Fruit fly (Drosophila melanogaster) whole organism, embryonic: ENCODE data around the gene sphe.

Experiments used
- ATbp ChIP-seq: fragments of 200-800 bp; sonication (Bioruptor generic); optimal IDR thresholded peaks from 2 replicates; lab custom pipeline; 2017; ENCODE audit warnings: missing biosample characterization, mild to moderate bottlenecking, missing genetic modification characterization, missing genetic modification reagents
- CG13287 ChIP-seq: fragments of 200-800 bp; sonication (Bioruptor generic); IDR thresholded peaks from 2 replicates; pipeline ENCODE4 v1.3.6; 2022; ENCODE audit warnings: missing biosample characterization, missing genetic modification characterization; ENCODE audit not compliant: partially characterized antibody
- CG13894 ChIP-seq: fragments of 200-800 bp; sonication (Bioruptor generic); optimal IDR thresholded peaks from 3 replicates; lab custom pipeline; 2018; ENCODE audit warnings: missing biosample characterization, mild to moderate bottlenecking, missing genetic modification characterization, moderate library complexity
- CG14014 ChIP-seq: fragments of 200-800 bp; sonication (Bioruptor generic); IDR thresholded peaks from 2 replicates; pipeline ENCODE4 v1.3.6; 2022; ENCODE audit warnings: missing biosample characterization, missing genetic modification characterization
- CG18599 ChIP-seq: fragments of 200-800 bp; sonication (Bioruptor generic); optimal IDR thresholded peaks from 3 replicates; lab custom pipeline; 2017; ENCODE audit warnings: missing biosample characterization, missing genetic modification characterization, mild to moderate bottlenecking, moderate library complexity, missing genetic modification reagents
- CG2120 ChIP-seq: fragments of 200-800 bp; sonication (Bioruptor generic); optimal IDR thresholded peaks from 3 replicates; lab custom pipeline; 2016; ENCODE audit warnings: missing biosample characterization, missing genetic modification characterization
- CG2199 ChIP-seq: fragments of 200-800 bp; sonication (Bioruptor generic); IDR thresholded peaks from 3 replicates; pipeline ENCODE4 v1.3.6; 2022; ENCODE audit warnings: missing biosample characterization, missing genetic modification characterization
- CG34376 ChIP-seq: fragments of 200-800 bp; sonication (Bioruptor generic); optimal IDR thresholded peaks from 2 replicates; lab custom pipeline; 2018; ENCODE audit warnings: missing biosample characterization, mild to moderate bottlenecking, missing genetic modification characterization
- CG4617 ChIP-seq: fragments of 200-800 bp; sonication (Bioruptor generic); optimal IDR thresholded peaks from 3 replicates; lab custom pipeline; 2016; ENCODE audit warnings: missing biosample characterization, missing genetic modification characterization, borderline replicate concordance
- CG5180 ChIP-seq: fragments of 200-800 bp; sonication (Bioruptor generic); optimal IDR thresholded peaks from 3 replicates; lab custom pipeline; 2017; ENCODE audit warnings: missing biosample characterization, missing genetic modification characterization, mild to moderate bottlenecking, moderate library complexity, missing genetic modification reagents
- CG8290 ChIP-seq, 3 experiments: fragments of 200-800 bp; sonication (Bioruptor generic); optimal IDR thresholded peaks; 2 replicates each; lab custom pipeline; 2016 to 2019; ENCODE audit warnings: missing biosample characterization in 3 of 3, missing genetic modification characterization in 3 of 3, mild to moderate bottlenecking in 2 of 3, moderate library complexity in 1 of 3
- D19B ChIP-seq: fragments of 200-800 bp; sonication (Bioruptor generic); optimal IDR thresholded peaks from 2 replicates; lab custom pipeline; 2017; ENCODE audit warnings: missing biosample characterization, mild to moderate bottlenecking, missing genetic modification characterization
- Nf-YC ChIP-seq: fragments of 200-800 bp; optimal IDR thresholded peaks from 3 replicates; lab custom pipeline; 2019; ENCODE audit warnings: missing biosample characterization, mild to moderate bottlenecking, missing genetic modification characterization, moderate library complexity
- Pdp1 ChIP-seq, 2 experiments: fragments of 200-800 bp; sonication (Bioruptor generic); optimal IDR thresholded peaks; 3 replicates each; lab custom pipeline; 2016; ENCODE audit warnings: missing biosample characterization in 2 of 2, missing genetic modification characterization in 2 of 2, mild to moderate bottlenecking in 1 of 2, moderate library complexity in 1 of 2
- Stat92E ChIP-seq, 3 experiments: fragments of >200 bp in 2 of 3; fragments of 200-800 bp in 1 of 3; sonication (Bioruptor generic) in 1 of 3; optimal IDR thresholded peaks; 2 replicates each; lab custom pipeline; 2017 to 2019; ENCODE audit warnings: missing biosample characterization in 3 of 3, missing genetic modification characterization in 3 of 3, mild to moderate bottlenecking in 1 of 3, moderate library complexity in 1 of 3
- Trl ChIP-seq, 3 experiments: fragments of >200 bp in 2 of 3; fragments of 200-800 bp in 1 of 3; sonication (Bioruptor generic) in 1 of 3; optimal IDR thresholded peaks; 2 replicates in 1 of 3; 3 replicates in 2 of 3; lab custom pipeline; 2016 to 2017; ENCODE audit warnings: missing biosample characterization in 1 of 3, missing genetic modification characterization in 1 of 3
- Vsx1 ChIP-seq: fragments of 200-800 bp; sonication (Bioruptor generic); optimal IDR thresholded peaks from 2 replicates; lab custom pipeline; 2017; ENCODE audit warnings: missing biosample characterization, mild to moderate bottlenecking, missing genetic modification characterization, missing genetic modification reagents
- abd-A ChIP-seq: fragments of 200-800 bp; sonication (Bioruptor generic); optimal IDR thresholded peaks from 3 replicates; lab custom pipeline; 2019; ENCODE audit warnings: missing biosample characterization, mild to moderate bottlenecking, missing genetic modification characterization, moderate library complexity
- amos ChIP-seq: fragments of 200-800 bp; sonication (Bioruptor generic); IDR thresholded peaks from 2 replicates; pipeline ENCODE4 v1.3.6; 2022; ENCODE audit warnings: missing biosample characterization, missing genetic modification characterization; ENCODE audit not compliant: partially characterized antibody
- cato ChIP-seq: fragments of 200-800 bp; sonication (Bioruptor generic); optimal IDR thresholded peaks from 2 replicates; lab custom pipeline; 2016; ENCODE audit warnings: missing biosample characterization, missing genetic modification characterization, borderline replicate concordance
- cg ChIP-seq: fragments of 200-800 bp; sonication (Bioruptor generic); optimal IDR thresholded peaks from 3 replicates; lab custom pipeline; 2019; ENCODE audit warnings: missing biosample characterization, mild to moderate bottlenecking, missing genetic modification characterization, moderate library complexity
- crol ChIP-seq: fragments of 200-800 bp; sonication (Bioruptor generic); IDR thresholded peaks from 2 replicates; pipeline ENCODE4 v1.3.6; 2022; ENCODE audit warnings: missing biosample characterization, missing genetic modification characterization
- eve ChIP-seq, 2 experiments: fragments of >200 bp; optimal IDR thresholded peaks; 2 replicates each; lab custom pipeline; 2017; ENCODE audit warnings: missing biosample characterization in 2 of 2, missing genetic modification characterization in 2 of 2
- exex ChIP-seq: fragments of 200-800 bp; sonication (Bioruptor generic); optimal IDR thresholded peaks from 4 replicates; lab custom pipeline; 2018; ENCODE audit warnings: missing biosample characterization, mild to moderate bottlenecking, missing genetic modification characterization, moderate library complexity
- fd64A ChIP-seq: fragments of 200-800 bp; sonication (Bioruptor generic); optimal IDR thresholded peaks from 3 replicates; lab custom pipeline; 2018; ENCODE audit warnings: missing biosample characterization, mild to moderate bottlenecking, missing genetic modification characterization
- grn ChIP-seq: fragments of 200-800 bp; sonication (Bioruptor generic); optimal IDR thresholded peaks from 3 replicates; lab custom pipeline; 2017; ENCODE audit warnings: missing biosample characterization, missing genetic modification characterization
- inv ChIP-seq: fragments of 200-800 bp; sonication (Bioruptor generic); IDR thresholded peaks from 2 replicates; pipeline ENCODE4 v1.3.6; 2022; ENCODE audit warnings: missing biosample characterization, missing genetic modification characterization; ENCODE audit not compliant: partially characterized antibody
- lab ChIP-seq: fragments of 200-800 bp; sonication (Bioruptor generic); optimal IDR thresholded peaks from 3 replicates; lab custom pipeline; 2017; ENCODE audit warnings: missing biosample characterization, missing genetic modification characterization, mild to moderate bottlenecking, moderate library complexity, missing genetic modification reagents
- mirr ChIP-seq: fragments of 200-800 bp; sonication (Bioruptor generic); optimal IDR thresholded peaks from 3 replicates; lab custom pipeline; 2018; ENCODE audit warnings: missing biosample characterization, mild to moderate bottlenecking, missing genetic modification characterization
- sd ChIP-seq: fragments of 200-800 bp; sonication (Bioruptor generic); optimal IDR thresholded peaks from 3 replicates; lab custom pipeline; 2018; ENCODE audit warnings: missing biosample characterization, mild to moderate bottlenecking, missing genetic modification characterization, moderate library complexity
- sna ChIP-seq: fragments of 200-800 bp; sonication (Bioruptor generic); IDR thresholded peaks from 2 replicates; pipeline ENCODE4 v1.3.6; 2022; ENCODE audit warnings: missing biosample characterization, missing genetic modification characterization; ENCODE audit not compliant: partially characterized antibody
- sug ChIP-seq: fragments of 200-800 bp; optimal IDR thresholded peaks from 2 replicates; lab custom pipeline; 2019; ENCODE audit warnings: missing biosample characterization, mild to moderate bottlenecking, missing genetic modification characterization, moderate library complexity
- toy ChIP-seq: fragments of 200-800 bp; sonication (Bioruptor generic); IDR thresholded peaks from 2 replicates; pipeline ENCODE4 v1.3.6; 2022; ENCODE audit warnings: missing biosample characterization, missing genetic modification characterization
- trh ChIP-seq: fragments of 200-800 bp; sonication (Bioruptor generic); optimal IDR thresholded peaks from 2 replicates; lab custom pipeline; 2016; ENCODE audit warnings: missing biosample characterization, missing genetic modification characterization
- tx ChIP-seq: fragments of 200-800 bp; sonication (Bioruptor generic); optimal IDR thresholded peaks from 2 replicates; lab custom pipeline; 2016; ENCODE audit warnings: missing biosample characterization, missing genetic modification characterization

The sphe gene

DNA sequence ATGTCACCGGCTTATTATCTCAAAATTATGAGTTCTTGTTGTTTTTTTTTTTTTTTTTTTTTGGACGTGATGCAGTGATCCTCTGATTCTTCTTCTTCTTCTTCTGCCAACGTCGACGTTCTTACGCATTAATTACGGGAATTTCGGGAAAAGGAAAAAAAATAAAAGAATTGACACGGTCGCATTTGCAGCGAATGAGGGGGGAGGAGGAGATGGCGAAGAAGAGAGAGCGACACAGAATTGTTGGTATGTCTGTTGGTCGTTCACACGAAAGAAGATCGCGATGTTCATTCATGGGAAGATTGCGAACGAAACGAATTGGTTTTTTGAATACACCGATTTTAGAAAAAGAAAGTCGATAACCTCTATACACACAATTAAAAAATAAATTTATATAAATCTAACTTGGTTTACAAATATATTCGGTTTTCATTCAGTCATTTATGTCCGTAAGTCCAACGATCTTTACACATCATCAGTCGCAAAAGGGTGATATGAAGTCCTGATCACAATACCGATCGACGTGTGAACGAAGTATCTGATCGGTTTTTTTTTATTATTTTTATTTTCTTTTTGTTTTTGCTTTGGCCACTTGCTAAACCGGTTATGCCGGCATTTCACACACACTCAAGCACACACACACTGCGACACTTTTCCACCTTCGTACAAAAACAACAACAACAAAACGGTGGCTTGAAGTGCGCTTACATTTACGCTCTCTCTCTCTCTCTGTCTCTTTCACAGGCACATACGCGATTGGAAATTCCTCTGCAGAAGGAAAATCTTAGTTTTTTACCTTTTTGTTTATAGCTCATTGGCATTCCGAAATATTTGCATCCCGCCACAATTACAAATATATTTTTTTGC lies 49.2 kb upstream of the sphe start (continued):
- TF ChIP-seq sna (GFP tag; lab: Robert Waterston, UW) (no peak), CG13287 (GFP tag; lab: Robert Waterston, UW) (no peak), CG4617 (GFP tag; lab: Kevin White, UChicago) (no peak)

DNA sequence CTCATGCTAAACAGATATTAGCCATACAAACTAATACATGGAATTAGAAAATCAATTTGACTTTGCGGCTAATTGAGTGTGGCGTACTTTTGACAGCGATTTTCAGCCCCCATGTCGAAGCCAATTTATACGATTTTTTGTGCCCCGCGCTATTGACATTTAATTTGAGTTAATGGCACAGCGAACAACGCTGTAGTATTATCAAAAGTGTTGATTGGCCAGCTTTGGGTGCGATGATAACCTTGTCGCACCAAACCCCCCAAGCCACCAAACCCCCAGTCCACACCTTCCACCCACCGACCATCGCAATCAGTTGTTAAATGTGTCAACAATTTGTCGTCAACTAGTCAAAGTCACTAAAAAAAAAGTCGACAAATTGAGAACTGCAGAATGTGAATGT lies 47.6 kb upstream of the sphe start:
- TF ChIP-seq ATbp (GFP tag; lab: Kevin White, UChicago) (no peak), cato (no peak), toy (GFP tag; lab: Robert Waterston, UW) (no peak), mirr (GFP tag; lab: Kevin White, UChicago) (peak; percentile 20), inv (GFP tag; lab: Robert Waterston, UW) (no peak), CG2120 (no peak), CG2199 (0 out of 3 replicates have a peak, but pooled peaks have one; percentile 17), amos (GFP tag; lab: Robert Waterston, UW) (no peak), cg (GFP tag; lab: Kevin White, UChicago) (no peak), CG5180 (no peak), exex (tag; lab: Kevin White, UChicago) (peak; percentile 80), crol (GFP tag; lab: Robert Waterston, UW) (peak; percentile 51), CG34376 (GFP tag; lab: Kevin White, UChicago) (peak; percentile 64), Vsx1 (peak; percentile 25), lab (GFP tag; lab: Kevin White, UChicago) (peak; percentile 3), CG8290 (GFP tag; optimal IDR thresholded peaks at IDR 0.05; lab: Kevin White, UChicago) (no peak), CG8290 (tag; optimal IDR thresholded peaks at IDR 0.05; lab: Kevin White, UChicago) (peak in 1 of 2 experiments; percentile 4), fd64A (GFP tag; lab: Kevin White, UChicago) (no peak), abd-A (tag; lab: Kevin White, UChicago) (no peak), Nf-YC (tag; lab: Kevin White, UChicago) (peak; percentile 46), D19B (GFP tag; lab: Kevin White, UChicago) (no peak), tx (GFP tag; lab: Kevin White, UChicago) (no peak), CG14014 (GFP tag; lab: Robert Waterston, UW) (no peak), Trl (optimal IDR thresholded peaks at IDR 0.05; lab: Kevin White, UChicago) (no peak), Trl (GFP tag; optimal IDR thresholded peaks at IDR 0.05; lab: Kevin White, UChicago) (no peak), sug (tag; lab: Kevin White, UChicago) (peak; percentile 68), trh (GFP tag; lab: Kevin White, UChicago) (no peak)

DNA sequence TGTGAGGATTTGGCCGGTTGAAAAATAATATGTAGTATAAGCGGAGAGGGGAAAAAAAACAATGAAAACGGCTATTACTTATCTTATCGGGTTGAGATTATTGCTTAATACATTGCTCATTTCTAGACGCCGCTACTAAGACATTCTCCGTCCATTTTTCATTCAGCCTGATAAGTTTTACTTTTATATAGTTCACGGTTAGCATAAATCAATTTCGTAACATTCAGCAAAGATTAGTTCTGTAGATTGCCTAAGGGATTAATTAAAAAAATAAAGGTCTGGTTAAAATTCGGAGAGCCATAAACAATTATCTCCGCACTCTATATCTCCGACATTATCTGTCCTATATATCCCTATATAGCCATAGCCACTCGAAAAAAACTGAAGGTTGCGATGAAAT lies 45.7 kb upstream of the sphe start:
- peak; percentile 92 for TF ChIP-seq exex (tag; lab: Kevin White, UChicago)
- peak; percentile 77 for TF ChIP-seq grn (GFP tag; lab: Kevin White, UChicago)
- TF ChIP-seq eve (GFP tag; optimal IDR thresholded peaks at IDR 0.05; lab: Kevin White, UChicago): no peak
- TF ChIP-seq Pdp1 (GFP tag; optimal IDR thresholded peaks at IDR 0.05; lab: Kevin White, UChicago): peak in 1 of 2 experiments; percentile 29
- peak; percentile 8 for TF ChIP-seq CG13894 (tag; lab: Kevin White, UChicago)
- peak; percentile 3 for TF ChIP-seq CG18599 (GFP tag; lab: Kevin White, UChicago)
- peak; percentile 58 for TF ChIP-seq sd (tag; lab: Kevin White, UChicago)
- peak; percentile 66 for TF ChIP-seq sug (tag; lab: Kevin White, UChicago)
- no peak for TF ChIP-seq Stat92E (GFP tag; optimal IDR thresholded peaks at IDR 0.05; lab: Kevin White, UChicago)
- TF ChIP-seq CG34376 (GFP tag; lab: Kevin White, UChicago): peak; percentile 82
- peak; percentile 61 for TF ChIP-seq mirr (GFP tag; lab: Kevin White, UChicago)
